Fruit fly (Drosophila melanogaster) whole organism: ENCODE results near the gene fy.

ENCODE experiments used
- CG8478 ChIP-seq: fragments of >200 bp; optimal IDR thresholded peaks from 2 replicates; lab custom pipeline; 2018; ENCODE audit warnings: inconsistent platforms
- pan ChIP-seq: fragments of >200 bp; optimal IDR thresholded peaks from 2 replicates; lab custom pipeline; 2017
- psq ChIP-seq: fragments of >200 bp; optimal IDR thresholded peaks from 2 replicates; lab custom pipeline; 2017
- usp ChIP-seq: fragments of >200 bp; optimal IDR thresholded peaks from 2 replicates; lab custom pipeline; 2017; ENCODE audit warnings: missing biosample characterization, missing genetic modification characterization, mixed read lengths

dm6 chr2L:8424662-8425208, 21.7 kb upstream of the fy start:
- no peak for TF ChIP-seq psq
- no peak for TF ChIP-seq pan (lab: Kevin White, UChicago)
- TF ChIP-seq CG8478 = no peak
- no peak for TF ChIP-seq usp (GFP tag; lab: Kevin White, UChicago)
